Worm (Caenorhabditis elegans) whole organism, young adult: ENCODE measurements around the gene toc-1.

Source experiments
- B0019.2 ChIP-seq: fragments of 200-800 bp; sonication (Bioruptor generic); conservative IDR thresholded peaks from 2 replicates; pipeline ENCODE4 v1.3.6; 2022; ENCODE audit warnings: missing genetic modification reagents, missing genetic modification characterization, missing compliant biosample characterization
- akir-1 ChIP-seq: fragments of 200-800 bp; sonication (Bioruptor generic); optimal IDR thresholded peaks from 2 replicates; lab custom pipeline; 2018; ENCODE audit warnings: mild to moderate bottlenecking, missing genetic modification characterization, moderate library complexity, missing compliant biosample characterization
- ama-1 ChIP-seq, 3 experiments: fragments of 150-350 bp in 1 of 3; sonication (generic microtip) in 2 of 3; optimal IDR thresholded peaks; 2 replicates each; lab custom pipeline; 2014 to 2018; ENCODE audit warnings: missing biosample characterization in 2 of 3, missing genetic modification characterization in 2 of 3, missing genetic modification reagents in 2 of 3
- ceh-58 ChIP-seq: fragments of 200-800 bp; sonication (Bioruptor generic); IDR thresholded peaks from 2 replicates; pipeline ENCODE4 v1.3.6; 2022; ENCODE audit warnings: missing genetic modification characterization, missing compliant biosample characterization
- gei-17 ChIP-seq: fragments of 200-800 bp; sonication (Bioruptor generic); optimal IDR thresholded peaks from 2 replicates; lab custom pipeline; 2018; ENCODE audit warnings: mild to moderate bottlenecking, missing genetic modification characterization, missing compliant biosample characterization
- nfyb-1 ChIP-seq: fragments of 200-800 bp; sonication (Bioruptor generic); IDR thresholded peaks from 2 replicates; pipeline ENCODE4 v1.3.6; 2022; ENCODE audit warnings: missing genetic modification reagents, missing genetic modification characterization, missing compliant biosample characterization
- sea-2 ChIP-seq: fragments of 200-800 bp; sonication (Bioruptor generic); IDR thresholded peaks from 2 replicates; pipeline ENCODE4 v1.3.6; 2022; ENCODE audit warnings: missing genetic modification characterization, missing compliant biosample characterization
- unc-62 ChIP-seq: fragments of 150-350 bp; optimal IDR thresholded peaks from 2 replicates; lab custom pipeline; 2014; ENCODE audit warnings: missing biosample characterization, missing genetic modification reagents, missing genetic modification characterization
- ztf-3 ChIP-seq: fragments of 200-800 bp; sonication (Bioruptor generic); optimal IDR thresholded peaks from 2 replicates; lab custom pipeline; 2018; ENCODE audit warnings: mild to moderate bottlenecking, missing genetic modification characterization, missing compliant biosample characterization

DNA sequence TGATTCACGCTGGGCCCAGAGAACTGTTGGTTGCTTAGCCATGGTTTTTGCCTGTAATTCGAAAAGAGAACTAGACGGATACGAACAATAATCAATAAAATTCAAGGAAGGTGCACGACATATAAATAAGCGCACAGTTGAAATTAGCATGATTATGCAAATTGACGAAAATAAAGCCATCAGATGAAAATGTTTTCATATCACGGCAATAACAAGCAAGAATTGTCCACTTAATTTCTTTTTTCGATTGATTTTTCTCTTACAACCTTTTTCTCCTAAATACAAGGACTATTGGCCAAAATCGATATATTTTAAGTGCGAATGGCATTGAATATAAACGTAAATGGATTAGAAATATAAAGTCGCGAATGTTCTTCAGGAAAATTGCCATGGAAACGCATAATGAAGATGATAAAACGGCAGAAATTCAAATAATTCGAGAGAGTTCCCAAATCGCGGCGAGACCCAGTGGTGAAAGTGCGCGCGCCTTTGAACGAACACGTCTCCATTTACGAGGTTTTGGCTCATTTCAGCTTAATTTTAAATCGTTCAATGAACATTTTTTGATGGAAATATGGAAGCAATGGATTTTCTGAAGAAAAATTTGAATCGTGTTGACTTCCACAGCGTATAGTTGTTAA, at the start of gene toc-1, which contains the start of gene daf-41:
- TF ChIP-seq akir-1 (GFP tag; lab: Kevin White, UChicago), result no peak
- TF ChIP-seq ceh-58, result no peak
- TF ChIP-seq nfyb-1 (GFP tag; lab: Robert Waterston, UW), result no peak
- no peak for TF ChIP-seq ztf-3 (GFP tag; lab: Kevin White, UChicago)
- TF ChIP-seq unc-62, result no peak
- TF ChIP-seq B0019.2 (GFP tag; lab: Robert Waterston, UW), result no peak
- no peak for TF ChIP-seq sea-2 (GFP tag; lab: Robert Waterston, UW)
- no peak for TF ChIP-seq ama-1 (optimal IDR thresholded peaks at IDR 0.05; lab: Kevin White, UChicago)
- no peak for TF ChIP-seq ama-1 (GFP tag; optimal IDR thresholded peaks at IDR 0.05; lab: Kevin White, UChicago)
- TF ChIP-seq gei-17 (GFP tag; lab: Kevin White, UChicago), result no peak
